In genomic region chr2L:9705872-9706317, dm6 we compare ENCODE assay signal across 5 fruit fly cellular contexts.
A peak's percentile ranks its signal among the peaks of the same experiment; 100 is the strongest.
TF ChIP-seq lines count a peak whose summit lies in the region.

TSS of gene CG31710 (minus strand) at chr2L:9705954.

- TF ChIP-seq CTCF in whole organism, embryonic (GFP tag; optimal IDR thresholded peaks at IDR 0.05; lab: Kevin White, UChicago): no peak

TF ChIP-seq in whole organism, adult, 20 proteins besides CTCF, POLR2A, EP300 and RAD21:
- TF ChIP-seq Mnt (GFP tag; optimal IDR thresholded peaks at IDR 0.05; lab: Kevin White, UChicago) (peak; percentile 87), Crg-1 (GFP tag; optimal IDR thresholded peaks at IDR 0.05; lab: Kevin White, UChicago) (no peak), tj (GFP tag; optimal IDR thresholded peaks at IDR 0.05; lab: Kevin White, UChicago) (peak; percentile 1), cic (GFP tag; optimal IDR thresholded peaks at IDR 0.05; lab: Kevin White, UChicago) (peak; percentile 24)

TF ChIP-seq in whole organism, embryonic, 481 proteins besides CTCF, POLR2A, EP300 and RAD21 (continues in another document):
- TF ChIP-seq CG6765 (GFP tag; optimal IDR thresholded peaks at IDR 0.05; lab: Kevin White, UChicago) (peak; percentile 15), Dip2 (GFP tag; IDR thresholded peaks at IDR 0.05; lab: Robert Waterston, UW) (no peak), lbe (GFP tag; optimal IDR thresholded peaks at IDR 0.05; lab: Kevin White, UChicago) (peak; percentile 48), Awh (GFP tag; IDR thresholded peaks at IDR 0.05; lab: Robert Waterston, UW) (no peak; the same call in 1 of the 2 replicates), CG43689 (GFP tag; IDR thresholded peaks at IDR 0.05; lab: Robert Waterston, UW) (no peak), grau (tag; optimal IDR thresholded peaks at IDR 0.05; lab: Kevin White, UChicago) (peak; percentile 7), CG17829 (tag; optimal IDR thresholded peaks at IDR 0.05; lab: Kevin White, UChicago) (peak; percentile 5), vvl (GFP tag; IDR thresholded peaks at IDR 0.05; lab: Robert Waterston, UW) (peak; percentile 56; the same call in 1 of the 2 replicates), Nf-YA (GFP tag; IDR thresholded peaks at IDR 0.05; lab: Robert Waterston, UW) (no peak), CG8281 (tag; optimal IDR thresholded peaks at IDR 0.05; lab: Kevin White, UChicago) (peak; percentile 40), Trl (optimal IDR thresholded peaks at IDR 0.05; lab: Kevin White, UChicago) (peak; percentile 39 to 59), Trl (GFP tag; optimal IDR thresholded peaks at IDR 0.05; lab: Kevin White, UChicago) (peak; percentile 5), CG6272 (GFP tag; IDR thresholded peaks at IDR 0.05; lab: Robert Waterston, UW) (no peak), CG42726 (GFP tag; IDR thresholded peaks at IDR 0.05; lab: Robert Waterston, UW; ENCODE audit: partially characterized antibody) (peak; percentile 59; the same call in 1 of the 2 replicates), Dfd (GFP tag; optimal IDR thresholded peaks at IDR 0.05; lab: Kevin White, UChicago) (no peak), Max (GFP tag; optimal IDR thresholded peaks at IDR 0.05; lab: Kevin White, UChicago) (peak; percentile 32), CG5245 (GFP tag; optimal IDR thresholded peaks at IDR 0.05; lab: Kevin White, UChicago) (no peak), wek (GFP tag; optimal IDR thresholded peaks at IDR 0.05; lab: Kevin White, UChicago) (peak; percentile 37), slp2 (GFP tag; optimal IDR thresholded peaks at IDR 0.05; lab: Kevin White, UChicago) (no peak), dm (GFP tag; optimal IDR thresholded peaks at IDR 0.05; lab: Kevin White, UChicago) (peak; percentile 8)

TF ChIP-seq in whole organism, prepupa, 60 proteins besides CTCF, POLR2A, EP300 and RAD21 (continues in another document):
- TF ChIP-seq achi (GFP tag; optimal IDR thresholded peaks at IDR 0.05; lab: Kevin White, UChicago) (no peak), salr (GFP tag; optimal IDR thresholded peaks at IDR 0.05; lab: Kevin White, UChicago) (no peak), fkh (GFP tag; optimal IDR thresholded peaks at IDR 0.05; lab: Kevin White, UChicago) (peak; percentile 60), CG16779 (tag; optimal IDR thresholded peaks at IDR 0.05; lab: Kevin White, UChicago) (peak; percentile 36), CG7368 (GFP tag; optimal IDR thresholded peaks at IDR 0.05; lab: Kevin White, UChicago) (peak; percentile 15), ss (GFP tag; optimal IDR thresholded peaks at IDR 0.05; lab: Kevin White, UChicago) (peak; percentile 12 to 33), Hr38 (GFP tag; optimal IDR thresholded peaks at IDR 0.05; lab: Kevin White, UChicago) (no peak), Sox102F (GFP tag; optimal IDR thresholded peaks at IDR 0.05; lab: Kevin White, UChicago) (no peak), CG15336 (GFP tag; IDR thresholded peaks at IDR 0.05; lab: Robert Waterston, UW) (peak; percentile 21; the same call in 1 of the 2 replicates), cyc (GFP tag; optimal IDR thresholded peaks at IDR 0.05; lab: Kevin White, UChicago) (no peak), svp (GFP tag; lab: Kevin White, UChicago) (peak; percentile 59), Met (GFP tag; optimal IDR thresholded peaks at IDR 0.05; lab: Kevin White, UChicago) (peak; percentile 9), esn (GFP tag; optimal IDR thresholded peaks at IDR 0.05; lab: Kevin White, UChicago) (peak; percentile 1), CG6276 (GFP tag; optimal IDR thresholded peaks at IDR 0.05; lab: Kevin White, UChicago) (peak; percentile 38), eg (GFP tag; IDR thresholded peaks at IDR 0.05; lab: Robert Waterston, UW) (peak; percentile 25; the same call in 1 of the 3 replicates), Sox14 (GFP tag; optimal IDR thresholded peaks at IDR 0.05; lab: Kevin White, UChicago) (peak; percentile 9), CG6163 (GFP tag; IDR thresholded peaks at IDR 0.05; lab: Robert Waterston, UW) (peak; percentile 48; the same call in 1 of the 3 replicates), dsx (GFP tag; optimal IDR thresholded peaks at IDR 0.05; lab: Kevin White, UChicago; ENCODE audit: poor library complexity, severe bottlenecking) (peak; percentile 75), Eip78C (GFP tag; lab: Kevin White, UChicago) (peak; percentile 69), lz (GFP tag; optimal IDR thresholded peaks at IDR 0.05; lab: Kevin White, UChicago) (no peak), net (GFP tag; optimal IDR thresholded peaks at IDR 0.05; lab: Kevin White, UChicago) (peak; percentile 40), Blimp-1 (GFP tag; optimal IDR thresholded peaks at IDR 0.05; lab: Kevin White, UChicago) (peak; percentile 46), Eip75B (GFP tag; optimal IDR thresholded peaks at IDR 0.05; lab: Kevin White, UChicago) (no peak)

TF ChIP-seq in whole organism, pupa, 21 proteins besides CTCF, POLR2A, EP300 and RAD21:
- TF ChIP-seq D1 (tag; optimal IDR thresholded peaks at IDR 0.05; lab: Kevin White, UChicago): no peak
- TF ChIP-seq Pif1B (GFP tag; optimal IDR thresholded peaks at IDR 0.05; lab: Kevin White, UChicago): no peak
- no peak for TF ChIP-seq fd96Ca (GFP tag; IDR thresholded peaks at IDR 0.05; lab: Robert Waterston, UW)
- TF ChIP-seq EcR (GFP tag; optimal IDR thresholded peaks at IDR 0.05; lab: Kevin White, UChicago): peak; percentile 45
- no peak for TF ChIP-seq CG8159 (tag; optimal IDR thresholded peaks at IDR 0.05; lab: Kevin White, UChicago)
- peak; percentile 6 for TF ChIP-seq gl (tag; optimal IDR thresholded peaks at IDR 0.05; lab: Kevin White, UChicago)
- TF ChIP-seq Ets98B (GFP tag; IDR thresholded peaks at IDR 0.05; lab: Robert Waterston, UW): peak; percentile 37; the same call in 1 of the 2 replicates
- TF ChIP-seq Snoo (tag; optimal IDR thresholded peaks at IDR 0.05; lab: Kevin White, UChicago): peak; percentile 2
- TF ChIP-seq CG4496 (GFP tag; IDR thresholded peaks at IDR 0.05; lab: Robert Waterston, UW): 0 out of 3 replicates have a peak, but pooled peaks have one; percentile 32
- TF ChIP-seq CG15710 (tag; optimal IDR thresholded peaks at IDR 0.05; lab: Kevin White, UChicago): no peak
- no peak for TF ChIP-seq CG10348 (GFP tag; IDR thresholded peaks at IDR 0.05; lab: Robert Waterston, UW)
- no peak for TF ChIP-seq CG12605 (GFP tag; IDR thresholded peaks at IDR 0.05; lab: Robert Waterston, UW)
- no peak for TF ChIP-seq CG17806 (tag; optimal IDR thresholded peaks at IDR 0.05; lab: Kevin White, UChicago)
- TF ChIP-seq CG8301 (tag; optimal IDR thresholded peaks at IDR 0.05; lab: Kevin White, UChicago): no peak
- no peak for TF ChIP-seq CG14655 (GFP tag; optimal IDR thresholded peaks at IDR 0.05; lab: Kevin White, UChicago)
- TF ChIP-seq rn (GFP tag; IDR thresholded peaks at IDR 0.05; lab: Robert Waterston, UW): no peak
- TF ChIP-seq CG32121 (GFP tag; IDR thresholded peaks at IDR 0.05; lab: Robert Waterston, UW): 0 out of 2 replicates have a peak, but pooled peaks have one; percentile 12
- no peak for TF ChIP-seq CG13204 (GFP tag; optimal IDR thresholded peaks at IDR 0.05; lab: Kevin White, UChicago)
- TF ChIP-seq Pif1A (GFP tag; optimal IDR thresholded peaks at IDR 0.05; lab: Kevin White, UChicago): peak; percentile 12
- TF ChIP-seq CG9948 (tag; optimal IDR thresholded peaks at IDR 0.05; lab: Kevin White, UChicago): no peak
- no peak for TF ChIP-seq CG34367 (tag; optimal IDR thresholded peaks at IDR 0.05; lab: Kevin White, UChicago)
TF ChIP-seq in whole organism, pupa: peak in this region for 7.

TF ChIP-seq in whole organism, wandering third instar larva, 38 proteins besides CTCF, POLR2A, EP300 and RAD21:
- TF ChIP-seq rgr (GFP tag; optimal IDR thresholded peaks at IDR 0.05; lab: Kevin White, UChicago): no peak
- TF ChIP-seq psq (GFP tag; optimal IDR thresholded peaks at IDR 0.05; lab: Kevin White, UChicago): peak; percentile 10
- no peak for TF ChIP-seq GATAd (GFP tag; optimal IDR thresholded peaks at IDR 0.05; lab: Kevin White, UChicago)
- TF ChIP-seq Jra (GFP tag; optimal IDR thresholded peaks at IDR 0.05; lab: Kevin White, UChicago): no peak
- no peak for TF ChIP-seq Abd-B (GFP tag; optimal IDR thresholded peaks at IDR 0.05; lab: Kevin White, UChicago)
- TF ChIP-seq usp (GFP tag; optimal IDR thresholded peaks at IDR 0.05; lab: Kevin White, UChicago): no peak
- TF ChIP-seq Sp1 (GFP tag; optimal IDR thresholded peaks at IDR 0.05; lab: Kevin White, UChicago): peak; percentile 10
- no peak for TF ChIP-seq Hr78 (GFP tag; optimal IDR thresholded peaks at IDR 0.05; lab: Kevin White, UChicago)
- TF ChIP-seq dl (GFP tag; optimal IDR thresholded peaks at IDR 0.05; lab: Kevin White, UChicago; ENCODE audit: insufficient read depth in 1 of 2, partially characterized antibody in 2 of 2): peak in 1 of 2 experiments; percentile 7
- no peak for TF ChIP-seq br (GFP tag; optimal IDR thresholded peaks at IDR 0.05; lab: Kevin White, UChicago)
- TF ChIP-seq jim (GFP tag; optimal IDR thresholded peaks at IDR 0.05; lab: Kevin White, UChicago): no peak
- no peak for TF ChIP-seq CG32264 (GFP tag; optimal IDR thresholded peaks at IDR 0.05; lab: Kevin White, UChicago)
- no peak for TF ChIP-seq Myc (optimal IDR thresholded peaks at IDR 0.05; lab: Kevin White, UChicago)
- TF ChIP-seq OdsH (GFP tag; optimal IDR thresholded peaks at IDR 0.05; lab: Kevin White, UChicago): no peak
- no peak for TF ChIP-seq woc (GFP tag; optimal IDR thresholded peaks at IDR 0.05; lab: Kevin White, UChicago)
- TF ChIP-seq CrebA (GFP tag; optimal IDR thresholded peaks at IDR 0.05; lab: Kevin White, UChicago; ENCODE audit: borderline replicate concordance): no peak
- TF ChIP-seq ey (GFP tag; optimal IDR thresholded peaks at IDR 0.05; lab: Kevin White, UChicago): no peak
- TF ChIP-seq Dif (GFP tag; optimal IDR thresholded peaks at IDR 0.05; lab: Kevin White, UChicago; ENCODE audit: partially characterized antibody): peak; percentile 46
- no peak for TF ChIP-seq Mio (GFP tag; optimal IDR thresholded peaks at IDR 0.05; lab: Kevin White, UChicago)
- TF ChIP-seq Hnf4 (GFP tag; optimal IDR thresholded peaks at IDR 0.05; lab: Kevin White, UChicago): no peak
- TF ChIP-seq pan (optimal IDR thresholded peaks at IDR 0.05; lab: Kevin White, UChicago): no peak
- TF ChIP-seq N (GFP tag; optimal IDR thresholded peaks at IDR 0.05; lab: Kevin White, UChicago): no peak
- TF ChIP-seq CG9705 (GFP tag; optimal IDR thresholded peaks at IDR 0.05; lab: Kevin White, UChicago): no peak
- TF ChIP-seq brk (GFP tag; optimal IDR thresholded peaks at IDR 0.05; lab: Kevin White, UChicago): peak; percentile 73
- peak; percentile 62 for TF ChIP-seq Hr83 (GFP tag; optimal IDR thresholded peaks at IDR 0.05; lab: Kevin White, UChicago; ENCODE audit: poor library complexity, severe bottlenecking)
- no peak for TF ChIP-seq dsf (GFP tag; optimal IDR thresholded peaks at IDR 0.05; lab: Kevin White, UChicago; ENCODE audit: borderline replicate concordance)
- TF ChIP-seq Rel (GFP tag; optimal IDR thresholded peaks at IDR 0.05; lab: Kevin White, UChicago): no peak
- peak; percentile 7 for TF ChIP-seq Rel (tag; optimal IDR thresholded peaks at IDR 0.05; lab: Kevin White, UChicago)
- TF ChIP-seq h (GFP tag; optimal IDR thresholded peaks at IDR 0.05; lab: Kevin White, UChicago): peak; percentile 1
- no peak for TF ChIP-seq lola (GFP tag; optimal IDR thresholded peaks at IDR 0.05; lab: Kevin White, UChicago)
- TF ChIP-seq fru (GFP tag; optimal IDR thresholded peaks at IDR 0.05; lab: Kevin White, UChicago): peak; percentile 28
